Worm (Caenorhabditis elegans) whole organism, early embryonic: ENCODE measurements around the gene egg-2.

Experiments used
- aly-1 ChIP-seq: sonication (generic microtip); optimal IDR thresholded peaks from 2 replicates; lab custom pipeline; 2016; ENCODE audit warnings: missing genetic modification characterization, missing compliant biosample characterization
- ama-1 ChIP-seq: fragments of 150-350 bp; optimal IDR thresholded peaks from 2 replicates; lab custom pipeline; 2014
- ceh-13 ChIP-seq: fragments of 200-800 bp; sonication (Bioruptor generic); optimal IDR thresholded peaks from 2 replicates; lab custom pipeline; 2018; ENCODE audit warnings: mild to moderate bottlenecking, missing genetic modification characterization, missing compliant biosample characterization
- ceh-36 ChIP-seq: sonication (generic microtip); optimal IDR thresholded peaks from 2 replicates; lab custom pipeline; 2016; ENCODE audit warnings: missing genetic modification characterization, inconsistent platforms, missing compliant biosample characterization
- ets-7 ChIP-seq: sonication (generic microtip); optimal IDR thresholded peaks from 2 replicates; lab custom pipeline; 2016; ENCODE audit warnings: missing genotype, missing genetic modification characterization, missing compliant biosample characterization
- flt-1 ChIP-seq: fragments of 200-800 bp; sonication (Bioruptor generic); IDR thresholded peaks from 2 replicates; pipeline ENCODE4 v1.3.6; 2022; ENCODE audit warnings: missing genetic modification characterization, missing compliant biosample characterization
- hmbx-1 ChIP-seq: sonication (generic microtip); optimal IDR thresholded peaks from 2 replicates; lab custom pipeline; 2016; ENCODE audit warnings: mild to moderate bottlenecking, missing genetic modification characterization, missing compliant biosample characterization
- hnd-1 ChIP-seq: sonication (generic microtip); optimal IDR thresholded peaks from 2 replicates; lab custom pipeline; 2016; ENCODE audit warnings: missing genetic modification characterization, missing compliant biosample characterization
- pes-1 ChIP-seq: fragments of 200-800 bp; sonication (Bioruptor generic); IDR thresholded peaks from 2 replicates; pipeline ENCODE4 v1.3.6; 2022; ENCODE audit warnings: missing genetic modification reagents, missing genetic modification characterization, missing compliant biosample characterization
- sea-1 ChIP-seq: fragments of 200-800 bp; sonication (Bioruptor generic); conservative IDR thresholded peaks from 2 replicates; pipeline ENCODE4 v1.3.6; 2022; ENCODE audit warnings: missing genetic modification characterization, missing compliant biosample characterization
- tra-4 ChIP-seq: sonication (generic microtip); optimal IDR thresholded peaks from 2 replicates; lab custom pipeline; 2017; ENCODE audit warnings: missing genetic modification characterization, missing compliant biosample characterization

ce11 chrIII:7081488-7081887 lies 21.1 kb upstream of the egg-2 start:
- no peak for TF ChIP-seq tra-4 (tag; lab: Kevin White, UChicago)
- TF ChIP-seq aly-1, result no peak
- TF ChIP-seq hmbx-1 (tag; lab: Kevin White, UChicago), result no peak
- TF ChIP-seq pes-1 (GFP tag; lab: Robert Waterston, UW), result no peak
- no peak for TF ChIP-seq hnd-1 (tag; lab: Kevin White, UChicago)
- TF ChIP-seq sea-1 (GFP tag; lab: Robert Waterston, UW), result no peak
- no peak for TF ChIP-seq ama-1 (lab: Kevin White, UChicago)
- no peak for TF ChIP-seq ets-7
- no peak for TF ChIP-seq ceh-13 (GFP tag; lab: Kevin White, UChicago)
- TF ChIP-seq flt-1 (GFP tag; lab: Robert Waterston, UW), result no peak
- no peak for TF ChIP-seq ceh-36 (tag; lab: Kevin White, UChicago)
